Fruit fly (Drosophila melanogaster): Measurements from ENCODE around the gene 5PtaseI.

5PtaseI gene

DNA sequence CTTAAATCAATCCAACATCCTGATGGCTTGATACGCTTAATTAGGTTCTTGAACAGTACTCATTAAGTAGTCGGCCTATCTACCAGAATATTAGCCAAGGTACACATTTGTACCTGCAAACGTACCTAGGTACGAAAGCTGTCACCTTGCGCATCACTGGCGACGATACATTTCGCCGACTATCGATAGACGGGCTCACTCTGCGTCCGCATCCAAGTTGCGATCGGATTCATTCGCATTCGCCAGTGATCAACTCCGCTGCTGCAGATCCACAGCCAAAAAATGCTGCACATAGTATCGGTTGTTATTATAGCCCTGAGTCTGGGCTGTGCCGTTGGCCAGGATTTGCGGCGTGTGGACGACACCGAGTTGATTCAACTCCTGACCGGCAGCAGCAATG lies 2.6 kb upstream of the 5PtaseI start, which contains the start of gene CG11790 (continued):
- peak; percentile 2 for TF ChIP-seq lbe (GFP tag; optimal IDR thresholded peaks at IDR 0.05)
- peak; percentile 59; the same call in 2 of the 3 replicates for TF ChIP-seq ci (GFP tag; IDR thresholded peaks at IDR 0.05)
- peak; percentile 77 for TF ChIP-seq CG34224 (GFP tag; IDR thresholded peaks at IDR 0.05; ENCODE audit: partially characterized antibody)
- TF ChIP-seq NfI (GFP tag; optimal IDR thresholded peaks at IDR 0.05): peak; percentile 12
- TF ChIP-seq gfzf (GFP tag; optimal IDR thresholded peaks at IDR 0.05): peak; percentile 25
- peak; percentile 61; the same call in 2 of the 3 replicates for TF ChIP-seq hb (GFP tag; IDR thresholded peaks at IDR 0.05; ENCODE audit: partially characterized antibody)
- no peak for TF ChIP-seq hkb (optimal IDR thresholded peaks at IDR 0.05)
- 0 out of 2 replicates have a peak, but pooled peaks have one; percentile 12 for TF ChIP-seq hkb (GFP tag; IDR thresholded peaks at IDR 0.05)
- TF ChIP-seq hbn (GFP tag; IDR thresholded peaks at IDR 0.05; ENCODE audit: partially characterized antibody): peak; percentile 73; the same call in 1 of the 2 replicates
- peak; percentile 4 for TF ChIP-seq PHDP (tag; optimal IDR thresholded peaks at IDR 0.05)
- no peak for TF ChIP-seq CG1529 (GFP tag; optimal IDR thresholded peaks at IDR 0.05)
- TF ChIP-seq gro (GFP tag; optimal IDR thresholded peaks at IDR 0.05): peak; percentile 5
- peak; percentile 69 for TF ChIP-seq ftz-f1 (GFP tag; optimal IDR thresholded peaks at IDR 0.05)
- peak; percentile 43; the same call in 1 of the 2 replicates for TF ChIP-seq Rfx (GFP tag; IDR thresholded peaks at IDR 0.05)
- TF ChIP-seq gsb-n (tag; optimal IDR thresholded peaks at IDR 0.05): no peak
- peak; percentile 11 for TF ChIP-seq Myb (GFP tag; optimal IDR thresholded peaks at IDR 0.05)
- TF ChIP-seq so (GFP tag; IDR thresholded peaks at IDR 0.05): peak; percentile 47; the same call in 1 of the 3 replicates
- no peak for TF ChIP-seq schlank (tag; optimal IDR thresholded peaks at IDR 0.05)
- no peak for TF ChIP-seq ranshi (GFP tag; IDR thresholded peaks at IDR 0.05)

DNA sequence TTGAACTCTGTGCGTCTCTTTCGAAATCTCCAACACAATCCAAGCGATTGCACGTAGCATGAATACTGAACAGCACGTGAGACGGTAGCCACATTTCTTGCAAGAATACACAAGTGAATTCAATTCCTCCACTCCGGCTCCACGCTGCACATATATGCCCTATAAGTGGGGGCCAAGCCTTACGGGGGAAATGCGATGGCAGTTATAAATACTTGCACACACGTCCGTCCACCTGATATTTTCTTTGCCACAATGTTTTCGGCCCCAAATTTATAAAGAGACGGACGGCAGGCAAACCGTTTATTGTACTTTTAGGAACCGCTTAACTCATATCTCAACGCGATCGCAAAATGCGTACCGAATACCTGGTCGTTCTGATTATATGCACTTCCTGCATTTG lies 1.1 kb upstream of the 5PtaseI start, which contains the start of gene CG11786:
CG11786 (plus strand) TSS at position 301 of the 400 bp plus-strand sequence.
- peak; percentile 45 for TF ChIP-seq kni (GFP tag; optimal IDR thresholded peaks at IDR 0.05)
- no peak for TF ChIP-seq CG15479 (GFP tag; optimal IDR thresholded peaks at IDR 0.05)
- TF ChIP-seq vvl (GFP tag; IDR thresholded peaks at IDR 0.05): peak; percentile 32; the same call in 1 of the 2 replicates

DNA sequence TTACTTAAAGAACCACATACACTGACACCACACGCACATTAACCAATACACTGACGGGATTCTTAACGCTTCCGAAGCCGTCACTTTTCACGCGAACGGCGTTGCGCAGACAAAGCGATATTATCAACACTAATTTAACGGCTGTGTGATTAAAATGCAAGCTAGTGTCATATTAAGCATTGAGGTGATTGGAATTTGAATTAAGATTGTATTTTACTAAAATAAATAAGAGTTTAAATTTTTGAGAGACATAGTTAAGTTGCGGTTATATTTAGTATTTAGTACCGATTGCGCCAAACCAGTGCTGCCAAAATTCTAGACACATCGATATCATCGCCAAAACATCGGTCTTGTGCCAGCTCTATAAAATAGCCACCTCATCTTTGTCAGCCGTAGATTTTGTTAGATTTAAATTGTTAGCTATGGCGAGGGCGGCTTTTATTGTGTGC lies 5.9 kb downstream of the 5PtaseI start, which contains the start of the genes Ythdf and bai:
Ythdf (minus strand) TSS at position 222 of the 449 bp plus-strand sequence.
bai (plus strand) TSS at position 347 of the 449 bp plus-strand sequence.
- peak; percentile 49 for TF ChIP-seq exex (tag; optimal IDR thresholded peaks at IDR 0.05)
- TF ChIP-seq CG34224 (GFP tag; IDR thresholded peaks at IDR 0.05; ENCODE audit: partially characterized antibody): peak; percentile 80
- no peak for TF ChIP-seq CG8765 (GFP tag; IDR thresholded peaks at IDR 0.05)
- peak; percentile 40 for TF ChIP-seq Hr3 (GFP tag; optimal IDR thresholded peaks at IDR 0.05)
- no peak for TF ChIP-seq h (optimal IDR thresholded peaks at IDR 0.05)
- peak; percentile 52; the same call in 2 of the 3 replicates for TF ChIP-seq ken (GFP tag; IDR thresholded peaks at IDR 0.05)
- peak; percentile 52 for TF ChIP-seq Mad (GFP tag; optimal IDR thresholded peaks at IDR 0.05)
- peak; percentile 38 for TF ChIP-seq CG17829 (tag; optimal IDR thresholded peaks at IDR 0.05)
- peak; percentile 53 for TF ChIP-seq HLH54F (GFP tag; optimal IDR thresholded peaks at IDR 0.05)
- TF ChIP-seq Hmr (GFP tag; optimal IDR thresholded peaks at IDR 0.05): no peak
- TF ChIP-seq CG15479 (GFP tag; optimal IDR thresholded peaks at IDR 0.05): peak; percentile 27
- TF ChIP-seq CG12155 (GFP tag; optimal IDR thresholded peaks at IDR 0.05): peak; percentile 63
- no peak for TF ChIP-seq H2.0 (GFP tag; IDR thresholded peaks at IDR 0.05)
- TF ChIP-seq dpn (GFP tag; optimal IDR thresholded peaks at IDR 0.05): peak; percentile 47 to 54
- TF ChIP-seq bsh (GFP tag; optimal IDR thresholded peaks at IDR 0.05): no peak
- peak; percentile 83 for TF ChIP-seq Bgb (GFP tag; IDR thresholded peaks at IDR 0.05; ENCODE audit: partially characterized antibody)
- TF ChIP-seq CG11093 (GFP tag; IDR thresholded peaks at IDR 0.05): no peak
- no peak for TF ChIP-seq ase (GFP tag; IDR thresholded peaks at IDR 0.05)
- TF ChIP-seq CG10979 (tag; optimal IDR thresholded peaks at IDR 0.05): peak; percentile 1
- TF ChIP-seq lbe (GFP tag; optimal IDR thresholded peaks at IDR 0.05): peak; percentile 34
- TF ChIP-seq CrebB (tag; optimal IDR thresholded peaks at IDR 0.05): peak; percentile 46
- no peak for TF ChIP-seq unpg (GFP tag; optimal IDR thresholded peaks at IDR 0.05)
- TF ChIP-seq Myb (GFP tag; optimal IDR thresholded peaks at IDR 0.05): peak; percentile 89
- no peak for TF ChIP-seq Optix (GFP tag; IDR thresholded peaks at IDR 0.05)
- peak; percentile 30 for TF ChIP-seq jumu (GFP tag; optimal IDR thresholded peaks at IDR 0.05)
- peak; percentile 17 for TF ChIP-seq Dip3 (GFP tag; optimal IDR thresholded peaks at IDR 0.05)
- TF ChIP-seq HmgZ (tag; optimal IDR thresholded peaks at IDR 0.05): peak; percentile 78
- peak; percentile 74; the same call in 2 of the 3 replicates for TF ChIP-seq Opbp (GFP tag; IDR thresholded peaks at IDR 0.05; ENCODE audit: partially characterized antibody)
- TF ChIP-seq slp2 (GFP tag; optimal IDR thresholded peaks at IDR 0.05): peak; percentile 12
